Worm (Caenorhabditis elegans) whole organism, L4 larva: ENCODE measurements around the gene srg-57.

Experiments
- F49E8.2 ChIP-seq: sonication (generic microtip); optimal IDR thresholded peaks from 2 replicates; lab custom pipeline; 2016; ENCODE audit warnings: missing compliant biosample characterization, mild to moderate bottlenecking, missing genetic modification characterization, borderline replicate concordance
- R02D3.7 ChIP-seq: fragments of 150-350 bp; sonication (generic microtip); optimal IDR thresholded peaks from 3 replicates; lab custom pipeline; 2014; ENCODE audit warnings: missing biosample characterization, missing genetic modification characterization
- Y5F2A.4 ChIP-seq: fragments of 200-800 bp; sonication (Bioruptor generic); optimal IDR thresholded peaks from 2 replicates; lab custom pipeline; 2018; ENCODE audit warnings: mild to moderate bottlenecking, missing genetic modification characterization, missing compliant biosample characterization
- Y75B8A.6 ChIP-seq: fragments of 200-800 bp; sonication (Bioruptor generic); IDR thresholded peaks from 2 replicates; pipeline ENCODE4 v1.3.6; 2022; ENCODE audit warnings: missing genetic modification reagents, missing genetic modification characterization, missing compliant biosample characterization
- ZK337.2 ChIP-seq: fragments of 200-800 bp; sonication (Bioruptor generic); IDR thresholded peaks from 2 replicates; pipeline ENCODE4 v1.3.6; 2022; ENCODE audit warnings: missing genetic modification reagents, missing genetic modification characterization, missing compliant biosample characterization
- aha-1 ChIP-seq: fragments of 150-350 bp; peaks from one replicate; lab custom pipeline; 2014; ENCODE audit warnings: missing biosample characterization, missing genetic modification characterization
- arid-1 ChIP-seq: fragments of 200-800 bp; sonication (Bioruptor generic); conservative IDR thresholded peaks from 2 replicates; pipeline ENCODE4 v1.3.6; 2022; ENCODE audit warnings: missing genetic modification reagents, missing genetic modification characterization, missing compliant biosample characterization
- ceh-20 ChIP-seq: fragments of 200-800 bp; sonication (Bioruptor generic); IDR thresholded peaks from 2 replicates; pipeline ENCODE4 v1.3.6; 2022; ENCODE audit warnings: missing genetic modification reagents, missing genetic modification characterization, missing compliant biosample characterization
- ces-1 ChIP-seq: fragments of 150-350 bp; sonication (generic microtip); optimal IDR thresholded peaks from 4 replicates; lab custom pipeline; 2014; ENCODE audit warnings: missing biosample characterization, missing genetic modification reagents, missing genetic modification characterization
- cey-2 ChIP-seq: sonication (generic microtip); optimal IDR thresholded peaks from 3 replicates; lab custom pipeline; 2017; ENCODE audit warnings: missing genetic modification characterization, mild to moderate bottlenecking, missing compliant biosample characterization, antibody characterized with exemption, borderline replicate concordance; ENCODE audit not compliant: insufficient read depth
- daf-12 ChIP-seq: fragments of 150-350 bp; optimal IDR thresholded peaks from 2 replicates; lab custom pipeline; 2014; ENCODE audit warnings: missing biosample characterization, missing genetic modification reagents, missing genetic modification characterization
- daf-19 ChIP-seq: fragments of 200-800 bp; sonication (Bioruptor generic); conservative IDR thresholded peaks from 2 replicates; pipeline ENCODE4 v1.3.6; 2022; ENCODE audit warnings: missing genetic modification characterization, missing compliant biosample characterization
- daf-8 ChIP-seq: fragments of 200-800 bp; sonication (Bioruptor generic); IDR thresholded peaks from 2 replicates; pipeline ENCODE4 v1.3.6; 2022; ENCODE audit warnings: missing genetic modification characterization, missing compliant biosample characterization
- gei-8 ChIP-seq: fragments of 200-800 bp; sonication (Bioruptor generic); optimal IDR thresholded peaks from 2 replicates; lab custom pipeline; 2018; ENCODE audit warnings: mild to moderate bottlenecking, missing genetic modification characterization, missing compliant biosample characterization
- hif-1 ChIP-seq, 2 experiments: sonication (generic microtip); optimal IDR thresholded peaks; 2 replicates each; lab custom pipeline; 2016 to 2017; ENCODE audit warnings: missing compliant biosample characterization in 2 of 2, missing genetic modification characterization in 2 of 2, missing genetic modification reagents in 2 of 2, missing genotype in 2 of 2, mild to moderate bottlenecking in 1 of 2
- hlh-11 ChIP-seq: fragments of 200-800 bp; sonication (Bioruptor generic); optimal IDR thresholded peaks from 2 replicates; lab custom pipeline; 2018; ENCODE audit warnings: mild to moderate bottlenecking, missing genetic modification characterization, missing compliant biosample characterization
- jun-1 ChIP-seq: fragments of 150-350 bp; optimal IDR thresholded peaks from 2 replicates; lab custom pipeline; 2014; ENCODE audit warnings: missing biosample characterization, missing genetic modification reagents, missing genetic modification characterization
- lim-7 ChIP-seq: fragments of 200-800 bp; sonication (Bioruptor generic); IDR thresholded peaks from 2 replicates; pipeline ENCODE4 v1.3.6; 2022; ENCODE audit warnings: missing genetic modification characterization, missing compliant biosample characterization
- lin-1 ChIP-seq: fragments of 200-800 bp; sonication (Bioruptor generic); IDR thresholded peaks from 2 replicates; pipeline ENCODE4 v1.3.6; 2022; ENCODE audit warnings: missing genetic modification reagents, missing genetic modification characterization, missing compliant biosample characterization
- lin-15B ChIP-seq: fragments of 150-350 bp; sonication (generic microtip); optimal IDR thresholded peaks from 3 replicates; lab custom pipeline; 2014; ENCODE audit warnings: missing biosample characterization, missing genetic modification characterization
- lin-29 ChIP-seq: fragments of 200-800 bp; sonication (Bioruptor generic); IDR thresholded peaks from 2 replicates; pipeline ENCODE4 v1.3.6; 2022; ENCODE audit warnings: missing genetic modification reagents, missing genetic modification characterization, missing compliant biosample characterization
- lin-39 ChIP-seq: fragments of 150-350 bp; optimal IDR thresholded peaks from 2 replicates; lab custom pipeline; 2014; ENCODE audit warnings: missing biosample characterization, missing genetic modification reagents, missing genetic modification characterization
- mep-1 ChIP-seq: fragments of 150-350 bp; sonication (generic microtip); optimal IDR thresholded peaks from 3 replicates; lab custom pipeline; 2014; ENCODE audit warnings: missing biosample characterization, missing genetic modification characterization
- mxl-2 ChIP-seq: fragments of 200-800 bp; sonication (Bioruptor generic); conservative IDR thresholded peaks from 2 replicates; pipeline ENCODE4 v1.3.6; 2022; ENCODE audit warnings: missing genetic modification reagents, missing genetic modification characterization, missing compliant biosample characterization
- nhr-102 ChIP-seq: sonication (generic microtip); optimal IDR thresholded peaks from 2 replicates; lab custom pipeline; 2016; ENCODE audit warnings: mild to moderate bottlenecking, missing genetic modification characterization, moderate library complexity, missing compliant biosample characterization
- nhr-11 ChIP-seq: fragments of 150-350 bp; optimal IDR thresholded peaks from 2 replicates; lab custom pipeline; 2014; ENCODE audit warnings: missing biosample characterization, missing genetic modification characterization
- nhr-25 ChIP-seq: sonication (generic microtip); optimal IDR thresholded peaks from 2 replicates; lab custom pipeline; 2017; ENCODE audit warnings: missing genetic modification characterization, mild to moderate bottlenecking, missing compliant biosample characterization, antibody characterized with exemption, moderate library complexity, borderline replicate concordance; ENCODE audit not compliant: insufficient read depth
- nhr-28 ChIP-seq: fragments of 150-350 bp; optimal IDR thresholded peaks from 2 replicates; lab custom pipeline; 2014; ENCODE audit warnings: missing biosample characterization, missing genetic modification characterization
- nhr-76 ChIP-seq: fragments of 150-350 bp; optimal IDR thresholded peaks from 2 replicates; lab custom pipeline; 2014; ENCODE audit warnings: missing biosample characterization, missing genetic modification characterization
- pha-4 ChIP-seq, 2 experiments: fragments of 150-350 bp in 1 of 2; fragments of 200-800 bp in 1 of 2; sonication (Bioruptor generic) in 1 of 2; IDR thresholded peaks in 1 of 2; optimal IDR thresholded peaks in 1 of 2; 2 replicates each; pipeline versions ENCODE4 v1.3.6 to Lab custom; 2014 to 2022; ENCODE audit warnings: missing genetic modification characterization in 2 of 2, missing genetic modification reagents in 2 of 2, missing biosample characterization in 1 of 2, missing compliant biosample characterization in 1 of 2
- pqm-1 ChIP-seq: sonication (generic microtip); optimal IDR thresholded peaks from 2 replicates; lab custom pipeline; 2017; ENCODE audit warnings: missing biosample characterization, missing genetic modification characterization
- sdz-12 ChIP-seq: fragments of 200-800 bp; sonication (Bioruptor generic); optimal IDR thresholded peaks from 2 replicates; lab custom pipeline; 2018; ENCODE audit warnings: mild to moderate bottlenecking, missing genetic modification characterization, missing compliant biosample characterization
- set-16 ChIP-seq: fragments of 200-800 bp; sonication (Bioruptor generic); IDR thresholded peaks from 2 replicates; pipeline ENCODE4 v1.3.6; 2022; ENCODE audit warnings: missing genetic modification reagents, missing genetic modification characterization, missing compliant biosample characterization
- snpc-1.2 ChIP-seq: fragments of 200-800 bp; sonication (Bioruptor generic); IDR thresholded peaks from 2 replicates; pipeline ENCODE4 v1.3.6; 2022; ENCODE audit warnings: missing genetic modification reagents, missing genetic modification characterization, missing compliant biosample characterization
- snpc-4 ChIP-seq: fragments of 150-350 bp; optimal IDR thresholded peaks from 2 replicates; lab custom pipeline; 2014; ENCODE audit warnings: missing biosample characterization, missing genetic modification characterization
- spr-1 ChIP-seq: sonication (generic microtip); optimal IDR thresholded peaks from 2 replicates; lab custom pipeline; 2016; ENCODE audit warnings: mild to moderate bottlenecking, missing genetic modification characterization, missing compliant biosample characterization
- unc-39 ChIP-seq: sonication (generic microtip); optimal IDR thresholded peaks from 2 replicates; lab custom pipeline; 2017; ENCODE audit warnings: missing biosample characterization, missing genetic modification characterization
- zag-1 ChIP-seq: fragments of 150-350 bp; optimal IDR thresholded peaks from 2 replicates; lab custom pipeline; 2014; ENCODE audit warnings: missing biosample characterization, missing genetic modification characterization
- zip-2 ChIP-seq: fragments of 150-350 bp; optimal IDR thresholded peaks from 2 replicates; lab custom pipeline; 2014; ENCODE audit warnings: missing biosample characterization, missing genetic modification characterization
- ztf-7 ChIP-seq: fragments of 150-350 bp; optimal IDR thresholded peaks from 2 replicates; lab custom pipeline; 2014; ENCODE audit warnings: missing biosample characterization, missing genetic modification characterization

Gene srg-57

ce11 chrV:2753007-2753406 is 18.7 kb upstream of the srg-57 start, which contains the start of gene srx-26:
Gene srx-26, minus strand, starts transcription at chrV:2753107.
- TF ChIP-seq hif-1 (tag; optimal IDR thresholded peaks at IDR 0.05; lab: Kevin White, UChicago) (no peak), aha-1 (no peak), ztf-7 (tag; lab: Kevin White, UChicago) (no peak), Y5F2A.4 (GFP tag; lab: Kevin White, UChicago) (no peak), nhr-76 (tag; lab: Kevin White, UChicago) (no peak), R02D3.7 (tag; lab: Kevin White, UChicago) (no peak), lin-15B (tag; lab: Kevin White, UChicago) (no peak), nhr-102 (tag; lab: Kevin White, UChicago) (no peak), pqm-1 (tag; lab: Kevin White, UChicago) (no peak), unc-39 (no peak), zag-1 (tag; lab: Kevin White, UChicago) (no peak), lin-29 (GFP tag; lab: Robert Waterston, UW) (no peak), set-16 (GFP tag; lab: Robert Waterston, UW) (no peak), mep-1 (tag; lab: Kevin White, UChicago) (no peak), nhr-28 (tag; lab: Kevin White, UChicago) (no peak), gei-8 (GFP tag; lab: Kevin White, UChicago) (no peak), ceh-20 (GFP tag; lab: Robert Waterston, UW) (no peak)
- TF ChIP-seq, all 104 proteins: peak for 0

ce11 chrV:2750006-2750405 is 15.7 kb upstream of the srg-57 start, which contains the start of gene srx-24:
Gene srx-24, minus strand, starts transcription at chrV:2750106.
- TF ChIP-seq cey-2 (tag; lab: Kevin White, UChicago) = no peak
- no peak for TF ChIP-seq nhr-11
- no peak for TF ChIP-seq nhr-25 (tag; lab: Kevin White, UChicago)
- no peak for TF ChIP-seq hlh-11
- no peak for TF ChIP-seq ztf-7 (tag; lab: Kevin White, UChicago)
- TF ChIP-seq sdz-12 (GFP tag; lab: Kevin White, UChicago) = no peak
- TF ChIP-seq lin-29 (GFP tag; lab: Robert Waterston, UW) = no peak
- no peak for TF ChIP-seq mxl-2 (GFP tag; lab: Robert Waterston, UW)
- no peak for TF ChIP-seq jun-1
- TF ChIP-seq pha-4 (GFP tag; IDR thresholded peaks at IDR 0.05; lab: Robert Waterston, UW) = no peak
- no peak for TF ChIP-seq pha-4 (tag; optimal IDR thresholded peaks at IDR 0.05; lab: Kevin White, UChicago)
- TF ChIP-seq F49E8.2 (tag; lab: Kevin White, UChicago) = no peak
- no peak for TF ChIP-seq zip-2 (tag; lab: Kevin White, UChicago)
- no peak for TF ChIP-seq lin-39 (tag; lab: Kevin White, UChicago)
- TF ChIP-seq zag-1 (tag; lab: Kevin White, UChicago) = no peak
- TF ChIP-seq snpc-4 (tag; lab: Kevin White, UChicago) = no peak
- no peak for TF ChIP-seq spr-1 (tag; lab: Kevin White, UChicago)
- TF ChIP-seq mep-1 (tag; lab: Kevin White, UChicago) = no peak
- no peak for TF ChIP-seq lin-15B (tag; lab: Kevin White, UChicago)
- TF ChIP-seq Y75B8A.6 = no peak

ce11 chrV:2746404-2746803 is 12.1 kb upstream of the srg-57 start:
- no peak for TF ChIP-seq lin-1 (GFP tag; lab: Robert Waterston, UW)
- TF ChIP-seq ces-1 = no peak
- no peak for TF ChIP-seq nhr-28 (tag; lab: Kevin White, UChicago)
- TF ChIP-seq set-16 (GFP tag; lab: Robert Waterston, UW) = peak; percentile 85
- TF ChIP-seq snpc-1.2 (GFP tag; lab: Robert Waterston, UW) = no peak
- TF ChIP-seq, all 104 proteins: peak for 1

ce11 chrV:2742298-2742697 is 8.0 kb upstream of the srg-57 start, which contains the start of gene srg-62:
Gene srg-62, minus strand, starts transcription at chrV:2742398.
- TF ChIP-seq nhr-25 (tag; lab: Kevin White, UChicago) = no peak
- no peak for TF ChIP-seq daf-19 (GFP tag; lab: Robert Waterston, UW)
- no peak for TF ChIP-seq lim-7
- no peak for TF ChIP-seq daf-12
- TF ChIP-seq hif-1 (tag; optimal IDR thresholded peaks at IDR 0.05; lab: Kevin White, UChicago) = no peak
- no peak for TF ChIP-seq daf-8 (GFP tag; lab: Robert Waterston, UW)
- no peak for TF ChIP-seq jun-1
- no peak for TF ChIP-seq ZK337.2 (GFP tag; lab: Robert Waterston, UW)
- TF ChIP-seq arid-1 (GFP tag; lab: Robert Waterston, UW) = no peak
